Fruit fly (Drosophila melanogaster): ENCODE results near the gene yata.

Gene yata

DNA sequence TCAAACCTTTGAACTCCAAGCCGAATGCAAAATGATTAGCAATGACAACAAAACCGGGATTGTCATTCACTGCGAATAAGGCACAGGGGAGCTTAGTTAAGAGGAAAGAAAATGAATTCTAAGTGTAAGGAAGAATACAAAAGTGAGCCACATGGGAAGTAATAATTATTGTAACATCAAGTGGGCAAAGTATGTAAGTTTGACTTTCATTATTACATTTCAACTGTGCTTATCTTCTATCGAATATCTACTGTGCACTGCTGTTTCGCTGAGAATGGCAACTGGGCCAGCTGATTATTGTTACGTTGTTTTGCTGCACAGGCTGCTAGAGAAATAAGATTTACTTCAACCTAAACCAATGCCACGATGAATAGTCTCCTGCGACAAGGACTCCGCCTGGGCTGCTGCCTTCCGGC lies 12.3 kb upstream of the yata start, which contains the start of the genes CG7601 and CIA30 (continued):
- TF ChIP-seq CG11723 (GFP tag; optimal IDR thresholded peaks at IDR 0.05) (peak; percentile 95), exex (tag; optimal IDR thresholded peaks at IDR 0.05) (peak; percentile 96), CG3726 (GFP tag; IDR thresholded peaks at IDR 0.05) (peak; percentile 100), D19B (GFP tag; optimal IDR thresholded peaks at IDR 0.05) (peak; percentile 93), Rfx (GFP tag; IDR thresholded peaks at IDR 0.05) (peak; percentile 100), E2f1 (GFP tag; IDR thresholded peaks at IDR 0.05) (peak; percentile 100), CG17829 (tag; optimal IDR thresholded peaks at IDR 0.05) (peak; percentile 97), cwo (GFP tag; optimal IDR thresholded peaks at IDR 0.05) (peak; percentile 97), Hmx (GFP tag; optimal IDR thresholded peaks at IDR 0.05) (peak; percentile 96), dysf (GFP tag; IDR thresholded peaks at IDR 0.05) (peak; percentile 100), Sry-β (GFP tag; optimal IDR thresholded peaks at IDR 0.05) (peak; percentile 56), CG10979 (tag; optimal IDR thresholded peaks at IDR 0.05) (peak; percentile 97), nerfin-2 (GFP tag; IDR thresholded peaks at IDR 0.05; ENCODE audit: partially characterized antibody) (no peak), D19A (tag; optimal IDR thresholded peaks at IDR 0.05) (peak; percentile 94), BtbVII (GFP tag; optimal IDR thresholded peaks at IDR 0.05) (peak; percentile 96), ewg (GFP tag; optimal IDR thresholded peaks at IDR 0.05) (peak; percentile 90), Fer1 (GFP tag; optimal IDR thresholded peaks at IDR 0.05) (peak; percentile 97), Hr39 (optimal IDR thresholded peaks at IDR 0.05) (no peak), CG18262 (tag; optimal IDR thresholded peaks at IDR 0.05) (peak; percentile 97), Dbx (GFP tag; IDR thresholded peaks at IDR 0.05) (peak; percentile 100), CG1529 (GFP tag; optimal IDR thresholded peaks at IDR 0.05) (peak; percentile 92), vnd (GFP tag; IDR thresholded peaks at IDR 0.05; ENCODE audit: partially characterized antibody) (no peak), bcd (GFP tag; optimal IDR thresholded peaks at IDR 0.05) (peak; percentile 99), Trl (optimal IDR thresholded peaks at IDR 0.05) (no peak), Trl (GFP tag; optimal IDR thresholded peaks at IDR 0.05) (peak; percentile 99), CG2120 (GFP tag; optimal IDR thresholded peaks at IDR 0.05) (peak; percentile 99), Ada2b (GFP tag; IDR thresholded peaks at IDR 0.05) (peak; percentile 100), tap (tag; optimal IDR thresholded peaks at IDR 0.05) (peak; percentile 97), ase (GFP tag; IDR thresholded peaks at IDR 0.05) (peak; percentile 100), zen (tag; optimal IDR thresholded peaks at IDR 0.05) (peak; percentile 99), CG3407 (GFP tag; optimal IDR thresholded peaks at IDR 0.05) (peak; percentile 93), CG6272 (GFP tag; IDR thresholded peaks at IDR 0.05) (peak; percentile 100), Oli (tag; optimal IDR thresholded peaks at IDR 0.05) (peak; percentile 96), cg (GFP tag; optimal IDR thresholded peaks at IDR 0.05) (no peak), otp (GFP tag; IDR thresholded peaks at IDR 0.05) (peak; percentile 100), sens-2 (GFP tag; IDR thresholded peaks at IDR 0.05) (peak; percentile 100), tio (GFP tag; optimal IDR thresholded peaks at IDR 0.05) (peak; percentile 96), Chrac-16 (GFP tag; optimal IDR thresholded peaks at IDR 0.05) (peak; percentile 98), Pdp1 (GFP tag; optimal IDR thresholded peaks at IDR 0.05) (peak; percentile 99), CG4328 (GFP tag; optimal IDR thresholded peaks at IDR 0.05) (peak; percentile 98), Lhr (GFP tag; optimal IDR thresholded peaks at IDR 0.05) (peak; percentile 89), NC2β (GFP tag; optimal IDR thresholded peaks at IDR 0.05) (peak; percentile 96), Atf6 (GFP tag; IDR thresholded peaks at IDR 0.05) (peak; percentile 100), phol (tag; optimal IDR thresholded peaks at IDR 0.05) (peak; percentile 98), CG1024 (GFP tag; IDR thresholded peaks at IDR 0.05) (peak; percentile 99), CG10959 (GFP tag; IDR thresholded peaks at IDR 0.05) (peak; percentile 100), pita (GFP tag; optimal IDR thresholded peaks at IDR 0.05) (no peak), kah (GFP tag; optimal IDR thresholded peaks at IDR 0.05) (peak; percentile 92), NfI (GFP tag; optimal IDR thresholded peaks at IDR 0.05) (peak; percentile 97), dimm (GFP tag; IDR thresholded peaks at IDR 0.05) (peak; percentile 100), CG9797 (GFP tag; optimal IDR thresholded peaks at IDR 0.05) (peak; percentile 46)

Measured in whole organism, embryonic.